Fruit fly (Drosophila melanogaster) whole organism, wandering third instar larva: Measurements from ENCODE around the gene Chro.

Experiments used
- Abd-B ChIP-seq: fragments of >200 bp; optimal IDR thresholded peaks from 2 replicates; lab custom pipeline; 2017; ENCODE audit warnings: missing biosample characterization, missing genetic modification characterization
- CG32264 ChIP-seq: fragments of 200-800 bp; sonication (Bioruptor generic); optimal IDR thresholded peaks from 2 replicates; lab custom pipeline; 2016; ENCODE audit warnings: missing biosample characterization, missing genetic modification characterization
- CG9705 ChIP-seq: fragments of 200-800 bp; sonication (Bioruptor generic); optimal IDR thresholded peaks from 2 replicates; lab custom pipeline; 2018; ENCODE audit warnings: missing biosample characterization, mild to moderate bottlenecking, missing genetic modification characterization
- CrebA ChIP-seq: fragments of 200-800 bp; sonication (Bioruptor generic); optimal IDR thresholded peaks from 2 replicates; lab custom pipeline; 2016; ENCODE audit warnings: missing biosample characterization, mild to moderate bottlenecking, missing genetic modification characterization, borderline replicate concordance
- Dfd ChIP-seq: fragments of >200 bp; optimal IDR thresholded peaks from 2 replicates; lab custom pipeline; 2017; ENCODE audit warnings: missing biosample characterization, missing genetic modification characterization
- Dif ChIP-seq: fragments of 200-275, 200-300 bp; sonication (Bioruptor generic); optimal IDR thresholded peaks from 2 replicates; lab custom pipeline; 2018; ENCODE audit warnings: missing biosample characterization, missing genetic modification characterization; ENCODE audit not compliant: partially characterized antibody
- GATAd ChIP-seq: sonication (Bioruptor generic); optimal IDR thresholded peaks from 2 replicates; lab custom pipeline; 2016; ENCODE audit warnings: missing biosample characterization, missing genetic modification characterization
- HLH106 ChIP-seq: fragments of 200-800 bp; optimal IDR thresholded peaks from 3 replicates; lab custom pipeline; 2019; ENCODE audit warnings: missing biosample characterization, mild to moderate bottlenecking, missing genetic modification characterization, moderate library complexity
- Hnf4 ChIP-seq: fragments of 200-800 bp; sonication (Bioruptor generic); optimal IDR thresholded peaks from 2 replicates; lab custom pipeline; 2016; ENCODE audit warnings: missing biosample characterization, mild to moderate bottlenecking, missing genetic modification characterization
- Hr83 ChIP-seq: fragments of 200-300 bp; sonication (Bioruptor generic); optimal IDR thresholded peaks from 2 replicates; lab custom pipeline; 2016; ENCODE audit warnings: missing biosample characterization, mild to moderate bottlenecking, missing genetic modification characterization, moderate library complexity; ENCODE audit not compliant: poor library complexity, severe bottlenecking
- Jra ChIP-seq: sonication (Bioruptor generic); optimal IDR thresholded peaks from 2 replicates; lab custom pipeline; 2016; ENCODE audit warnings: missing biosample characterization, missing genetic modification characterization
- Mio ChIP-seq: sonication (Bioruptor generic); optimal IDR thresholded peaks from 2 replicates; lab custom pipeline; 2016; ENCODE audit warnings: missing biosample characterization, missing genetic modification characterization
- Myc ChIP-seq: fragments of >200 bp; optimal IDR thresholded peaks from 2 replicates; lab custom pipeline; 2017
- N ChIP-seq: fragments of >200 bp; optimal IDR thresholded peaks from 2 replicates; lab custom pipeline; 2018; ENCODE audit warnings: missing biosample characterization, missing external identifiers, missing genetic modification characterization
- OdsH ChIP-seq: fragments of 200-800 bp; sonication (Bioruptor generic); optimal IDR thresholded peaks from 2 replicates; lab custom pipeline; 2016; ENCODE audit warnings: missing biosample characterization, mild to moderate bottlenecking, missing genetic modification characterization
- Rel ChIP-seq, 2 experiments: fragments of 200-800 bp; sonication (Bioruptor generic) in 1 of 2; optimal IDR thresholded peaks; 2 replicates in 1 of 2; 3 replicates in 1 of 2; lab custom pipeline; 2016 to 2019; ENCODE audit warnings: mild to moderate bottlenecking in 2 of 2, missing biosample characterization in 2 of 2, missing genetic modification characterization in 2 of 2, moderate library complexity in 1 of 2
- Sp1 ChIP-seq: fragments of 200-800 bp; sonication (Bioruptor generic); optimal IDR thresholded peaks from 3 replicates; lab custom pipeline; 2019; ENCODE audit warnings: missing biosample characterization, mild to moderate bottlenecking, missing genetic modification characterization, moderate library complexity
- Vsx2 ChIP-seq: fragments of 200-300, 225-300 bp; sonication (Bioruptor generic); optimal IDR thresholded peaks from 2 replicates; lab custom pipeline; 2018; ENCODE audit warnings: missing biosample characterization, missing genetic modification characterization; ENCODE audit not compliant: partially characterized antibody
- br ChIP-seq: fragments of 200-800 bp; sonication (Bioruptor generic); optimal IDR thresholded peaks from 2 replicates; lab custom pipeline; 2016; ENCODE audit warnings: missing biosample characterization, missing genetic modification characterization
- brk ChIP-seq: fragments of 200-800 bp; sonication (Bioruptor generic); optimal IDR thresholded peaks from 2 replicates; lab custom pipeline; 2016; ENCODE audit warnings: missing biosample characterization, mild to moderate bottlenecking, missing genetic modification characterization
- dl ChIP-seq, 2 experiments: fragments of 175-275, 200-275 bp in 1 of 2; fragments of 200-275 bp in 1 of 2; sonication (Bioruptor generic); optimal IDR thresholded peaks; lab custom pipeline; 2018; ENCODE audit warnings: mild to moderate bottlenecking in 2 of 2, missing biosample characterization in 2 of 2, missing genetic modification characterization in 2 of 2, moderate library complexity in 2 of 2; ENCODE audit not compliant: partially characterized antibody in 2 of 2, insufficient read depth in 1 of 2
- dmrt93B ChIP-seq: fragments of 200-800 bp; sonication (Bioruptor generic); optimal IDR thresholded peaks from 2 replicates; lab custom pipeline; 2018; ENCODE audit warnings: missing biosample characterization, mild to moderate bottlenecking, missing genetic modification characterization
- dsf ChIP-seq: sonication (Bioruptor generic); optimal IDR thresholded peaks from 2 replicates; lab custom pipeline; 2016; ENCODE audit warnings: missing biosample characterization, missing genetic modification characterization, borderline replicate concordance
- ey ChIP-seq: fragments of 200-800 bp; sonication (Bioruptor generic); optimal IDR thresholded peaks from 2 replicates; lab custom pipeline; 2016; ENCODE audit warnings: missing biosample characterization, missing genetic modification characterization
- foxo ChIP-seq, 2 experiments: fragments of 200-800 bp; sonication (Bioruptor generic); optimal IDR thresholded peaks; 2 replicates in 1 of 2; 3 replicates in 1 of 2; lab custom pipeline; 2016 to 2017; ENCODE audit warnings: missing biosample characterization in 2 of 2, missing genetic modification characterization in 2 of 2
- fru ChIP-seq: fragments of 200-800 bp; sonication (Bioruptor generic); optimal IDR thresholded peaks from 3 replicates; lab custom pipeline; 2016; ENCODE audit warnings: missing biosample characterization, mild to moderate bottlenecking, missing genetic modification characterization
- h ChIP-seq: fragments of 200-800 bp; sonication (Bioruptor generic); optimal IDR thresholded peaks from 3 replicates; lab custom pipeline; 2016; ENCODE audit warnings: missing biosample characterization, mild to moderate bottlenecking, missing genetic modification characterization
- jim ChIP-seq: fragments of 175-275, 200-325 bp; sonication (Bioruptor generic); optimal IDR thresholded peaks from 2 replicates; lab custom pipeline; 2016; ENCODE audit warnings: missing biosample characterization, mild to moderate bottlenecking, missing genetic modification characterization
- lola ChIP-seq: fragments of >200 bp; optimal IDR thresholded peaks from 2 replicates; lab custom pipeline; 2017; ENCODE audit warnings: missing biosample characterization, missing genetic modification characterization
- pan ChIP-seq: fragments of >200 bp; optimal IDR thresholded peaks from 2 replicates; lab custom pipeline; 2017
- psq ChIP-seq: fragments of 200-800 bp; sonication (Bioruptor generic); optimal IDR thresholded peaks from 3 replicates; lab custom pipeline; 2017; ENCODE audit warnings: missing biosample characterization, mild to moderate bottlenecking, missing genetic modification characterization, moderate library complexity
- rgr ChIP-seq: fragments of 200-800 bp; sonication (Bioruptor generic); optimal IDR thresholded peaks from 3 replicates; lab custom pipeline; 2016; ENCODE audit warnings: missing biosample characterization, mild to moderate bottlenecking, missing genetic modification characterization
- sage ChIP-seq: fragments of 200-800 bp; sonication (Bioruptor generic); optimal IDR thresholded peaks from 2 replicates; lab custom pipeline; 2016; ENCODE audit warnings: missing biosample characterization, mild to moderate bottlenecking, missing genetic modification characterization
- sv ChIP-seq: fragments of 200-800 bp; sonication (Bioruptor generic); optimal IDR thresholded peaks from 3 replicates; lab custom pipeline; 2016; ENCODE audit warnings: missing biosample characterization, missing genetic modification characterization
- tai ChIP-seq: sonication (Bioruptor generic); optimal IDR thresholded peaks from 2 replicates; lab custom pipeline; 2016; ENCODE audit warnings: missing biosample characterization, missing genetic modification characterization
- usp ChIP-seq: fragments of >200 bp; optimal IDR thresholded peaks from 2 replicates; lab custom pipeline; 2017; ENCODE audit warnings: missing biosample characterization, missing genetic modification characterization
- woc ChIP-seq: sonication (Bioruptor generic); optimal IDR thresholded peaks from 2 replicates; lab custom pipeline; 2016; ENCODE audit warnings: missing biosample characterization, mild to moderate bottlenecking, missing genetic modification characterization

Gene Chro

DNA sequence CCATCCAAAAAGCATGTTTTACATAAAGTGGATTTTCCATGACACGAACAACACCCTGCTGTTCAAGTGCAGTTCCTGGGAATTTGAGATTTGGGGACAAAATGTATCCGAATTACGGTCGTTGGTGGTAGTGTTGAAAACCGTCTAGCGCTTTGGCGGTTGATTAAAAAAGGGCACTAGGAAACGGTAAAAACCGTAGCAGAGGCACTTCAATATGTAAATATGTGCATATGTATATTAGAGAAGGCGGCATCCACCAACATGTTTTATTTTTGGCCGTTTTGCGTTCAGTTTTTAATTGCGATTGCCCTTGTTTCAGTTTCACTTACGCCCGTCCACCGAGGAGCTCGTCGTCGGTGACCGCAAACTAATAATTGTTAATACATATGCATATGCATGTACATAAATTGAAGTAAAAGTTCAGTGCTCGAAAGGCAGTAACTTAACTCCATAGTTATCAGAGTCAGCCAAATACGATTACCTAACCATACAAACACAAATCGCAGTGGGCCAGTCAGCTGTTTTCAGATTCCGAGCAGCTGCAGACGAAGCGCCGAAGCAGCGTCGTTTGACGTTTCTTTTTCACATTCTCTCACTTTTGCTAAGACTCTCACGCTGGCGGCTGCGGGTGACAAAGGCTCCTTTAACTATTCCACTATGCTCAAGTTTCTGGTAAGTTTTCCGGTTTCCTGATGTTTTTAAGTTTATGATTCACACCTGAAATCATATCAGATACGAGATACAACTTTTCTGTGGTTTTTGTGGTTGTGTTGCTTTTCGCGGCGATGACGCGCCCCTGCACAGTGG is 14.3 kb downstream of the Chro start, which contains the start of gene CG33170:
Gene CG33170 (plus strand): TSS at position 347 of the 807 bp plus-strand sequence.
- TF ChIP-seq CG9705 (GFP tag; lab: Kevin White, UChicago) (no peak), CrebA (GFP tag; lab: Kevin White, UChicago) (no peak), h (GFP tag; lab: Kevin White, UChicago) (no peak), jim (no peak), Jra (GFP tag; lab: Kevin White, UChicago) (peak; percentile 62), Rel (GFP tag; optimal IDR thresholded peaks at IDR 0.05; lab: Kevin White, UChicago) (no peak), Rel (tag; optimal IDR thresholded peaks at IDR 0.05; lab: Kevin White, UChicago) (peak; percentile 15), fru (GFP tag; lab: Kevin White, UChicago) (no peak), br (GFP tag; lab: Kevin White, UChicago) (peak; percentile 2)

DNA sequence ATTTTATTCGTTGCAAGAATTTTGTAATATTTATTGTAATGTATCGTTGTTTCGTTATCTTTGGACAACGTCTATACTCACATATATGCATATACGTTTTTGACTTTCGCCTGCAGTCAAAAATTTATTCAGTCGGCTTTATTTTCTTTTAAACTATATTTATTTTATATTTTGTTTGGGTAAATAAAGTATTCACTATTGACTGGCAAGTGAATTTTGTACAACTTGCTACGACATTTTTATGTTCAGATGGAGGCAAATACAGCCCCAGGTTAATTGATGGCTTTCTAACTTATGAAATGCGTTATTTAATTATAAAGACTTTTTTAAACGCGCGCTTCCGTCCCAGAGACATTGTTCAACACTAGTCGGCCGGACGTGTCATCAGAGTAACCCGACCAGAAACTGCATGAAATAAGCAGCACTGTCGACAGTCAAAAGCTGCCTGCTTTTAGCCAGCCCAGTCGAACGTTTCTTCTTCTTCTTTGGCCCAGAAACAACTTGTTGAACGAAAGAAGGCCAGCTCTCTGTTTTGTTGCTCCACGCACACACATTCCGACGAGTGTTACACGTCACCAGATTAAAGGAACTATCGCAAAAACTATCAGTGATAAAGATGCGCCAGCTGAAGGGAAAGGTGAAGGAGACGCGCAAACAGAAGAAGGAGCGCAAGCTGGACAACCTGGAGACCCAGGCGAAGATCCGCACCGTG is 15.3 kb downstream of the Chro start, which contains the start of gene CG33169:
Gene CG33169 (plus strand): TSS at position 498 of the 712 bp plus-strand sequence.
- TF ChIP-seq foxo (GFP tag; optimal IDR thresholded peaks at IDR 0.05; lab: Kevin White, UChicago) (peak in 1 of 2 experiments; percentile 81), Sp1 (GFP tag; lab: Kevin White, UChicago) (peak; percentile 62), Dfd (GFP tag; lab: Kevin White, UChicago) (no peak), CG9705 (GFP tag; lab: Kevin White, UChicago) (peak; percentile 84), Hr83 (peak; percentile 82), CG32264 (GFP tag; lab: Kevin White, UChicago) (no peak), dsf (GFP tag; lab: Kevin White, UChicago) (no peak), brk (no peak), Mio (GFP tag; lab: Kevin White, UChicago) (no peak), woc (GFP tag; lab: Kevin White, UChicago) (no peak), OdsH (GFP tag; lab: Kevin White, UChicago) (peak; percentile 42), jim (peak; percentile 46), lola (GFP tag; lab: Kevin White, UChicago) (no peak), psq (GFP tag; lab: Kevin White, UChicago) (peak; percentile 67), dl (GFP tag; optimal IDR thresholded peaks at IDR 0.05; lab: Kevin White, UChicago; ENCODE audit: insufficient read depth in 1 of 2, partially characterized antibody in 2 of 2) (peak; percentile 89 to 93), Dif (GFP tag; lab: Kevin White, UChicago) (peak; percentile 100), Vsx2 (no peak), dmrt93B (peak; percentile 82), fru (GFP tag; lab: Kevin White, UChicago) (peak; percentile 81), HLH106 (tag; lab: Kevin White, UChicago) (peak; percentile 79), tai (GFP tag; lab: Kevin White, UChicago) (no peak), rgr (GFP tag; lab: Kevin White, UChicago) (peak; percentile 79), Myc (lab: Kevin White, UChicago) (no peak), sage (GFP tag; lab: Kevin White, UChicago) (no peak), Abd-B (GFP tag; lab: Kevin White, UChicago) (no peak), CrebA (GFP tag; lab: Kevin White, UChicago) (peak; percentile 81), GATAd (no peak), Rel (GFP tag; optimal IDR thresholded peaks at IDR 0.05; lab: Kevin White, UChicago) (no peak), Rel (tag; optimal IDR thresholded peaks at IDR 0.05; lab: Kevin White, UChicago) (peak; percentile 65), N (GFP tag; lab: Kevin White, UChicago) (no peak), sv (GFP tag; lab: Kevin White, UChicago) (peak; percentile 78), pan (no peak), usp (no peak), ey (GFP tag; lab: Kevin White, UChicago) (peak; percentile 70), br (GFP tag; lab: Kevin White, UChicago) (peak; percentile 80), Hnf4 (peak; percentile 82), Jra (GFP tag; lab: Kevin White, UChicago) (peak; percentile 89), h (GFP tag; lab: Kevin White, UChicago) (peak; percentile 81)
- TF ChIP-seq, all 38 proteins: peak for 21
